Fruit fly (Drosophila melanogaster) whole organism, embryonic: ENCODE results near the gene ClC-a.
A peak's percentile ranks its signal among the peaks of the same experiment; 100 is the strongest.

ENCODE experiments used
- Bteb2 ChIP-seq: fragments of 200-800 bp; sonication (Bioruptor generic); optimal IDR thresholded peaks from 2 replicates; lab custom pipeline; 2016; ENCODE audit warnings: missing biosample characterization, missing genetic modification characterization
- CG10543 ChIP-seq: fragments of 200-800 bp; sonication (Bioruptor generic); optimal IDR thresholded peaks from 3 replicates; lab custom pipeline; 2017; ENCODE audit warnings: missing biosample characterization, mild to moderate bottlenecking, missing genetic modification characterization, moderate library complexity
- CG11085 ChIP-seq: fragments of 200-800 bp; sonication (Bioruptor generic); IDR thresholded peaks from 2 replicates; pipeline ENCODE4 v1.3.6; 2022; ENCODE audit warnings: missing biosample characterization, missing genetic modification characterization
- CG11504 ChIP-seq: fragments of 200-800 bp; sonication (Bioruptor generic); optimal IDR thresholded peaks from 3 replicates; lab custom pipeline; 2019; ENCODE audit warnings: missing biosample characterization, mild to moderate bottlenecking, missing genetic modification characterization, moderate library complexity
- CG12744 ChIP-seq: fragments of 200-800 bp; sonication (Bioruptor generic); optimal IDR thresholded peaks from 2 replicates; lab custom pipeline; 2016; ENCODE audit warnings: missing biosample characterization, missing genetic modification characterization
- CG12769 ChIP-seq: fragments of 200-800 bp; sonication (Bioruptor generic); optimal IDR thresholded peaks from 2 replicates; lab custom pipeline; 2019; ENCODE audit warnings: missing biosample characterization, mild to moderate bottlenecking, missing genetic modification characterization, moderate library complexity
- CG15073 ChIP-seq: fragments of 200-800 bp; sonication (Bioruptor generic); optimal IDR thresholded peaks from 2 replicates; lab custom pipeline; 2016; ENCODE audit warnings: missing biosample characterization, missing genetic modification characterization
- CG17912 ChIP-seq: fragments of 200-800 bp; sonication (Bioruptor generic); optimal IDR thresholded peaks from 2 replicates; lab custom pipeline; 2018; ENCODE audit warnings: missing biosample characterization, mild to moderate bottlenecking, missing genetic modification characterization
- CG1792 ChIP-seq: fragments of 200-800 bp; sonication (Bioruptor generic); optimal IDR thresholded peaks from 2 replicates; lab custom pipeline; 2016; ENCODE audit warnings: missing biosample characterization, missing genetic modification characterization
- CG18599 ChIP-seq: fragments of 200-800 bp; sonication (Bioruptor generic); optimal IDR thresholded peaks from 3 replicates; lab custom pipeline; 2017; ENCODE audit warnings: missing biosample characterization, missing genetic modification characterization, mild to moderate bottlenecking, moderate library complexity, missing genetic modification reagents
- CG18764 ChIP-seq: fragments of 200-800 bp; sonication (Bioruptor generic); optimal IDR thresholded peaks from 3 replicates; lab custom pipeline; 2016; ENCODE audit warnings: missing biosample characterization, missing genetic modification characterization
- CG2875 ChIP-seq: fragments of 200-800 bp; sonication (Bioruptor generic); optimal IDR thresholded peaks from 2 replicates; lab custom pipeline; 2017; ENCODE audit warnings: missing biosample characterization, mild to moderate bottlenecking, missing genetic modification characterization, missing genetic modification reagents
- CG31441 ChIP-seq: fragments of 200-800 bp; sonication (Bioruptor generic); IDR thresholded peaks from 2 replicates; pipeline ENCODE4 v1.3.6; 2022; ENCODE audit warnings: missing biosample characterization, missing genetic modification characterization
- CG32532 ChIP-seq: fragments of 200-800 bp; sonication (Bioruptor generic); IDR thresholded peaks from 2 replicates; pipeline ENCODE4 v1.3.6; 2022; ENCODE audit warnings: missing biosample characterization, missing genetic modification characterization
- CG32772 ChIP-seq: fragments of 200-800 bp; sonication (Bioruptor generic); IDR thresholded peaks from 2 replicates; pipeline ENCODE4 v1.3.6; 2022; ENCODE audit warnings: missing biosample characterization, missing genetic modification characterization
- CG3407 ChIP-seq: fragments of 200-800 bp; sonication (Bioruptor generic); optimal IDR thresholded peaks from 2 replicates; lab custom pipeline; 2018; ENCODE audit warnings: missing biosample characterization, mild to moderate bottlenecking, missing genetic modification characterization
- CG4730 ChIP-seq: fragments of 200-800 bp; sonication (Bioruptor generic); IDR thresholded peaks from 2 replicates; pipeline ENCODE4 v1.3.6; 2022; ENCODE audit warnings: missing biosample characterization, missing genetic modification characterization
- CG8924 ChIP-seq: fragments of 200-800 bp; optimal IDR thresholded peaks from 3 replicates; lab custom pipeline; 2019; ENCODE audit warnings: missing biosample characterization, mild to moderate bottlenecking, missing genetic modification characterization, moderate library complexity
- CG9437 ChIP-seq: fragments of 200-800 bp; sonication (Bioruptor generic); optimal IDR thresholded peaks from 2 replicates; lab custom pipeline; 2018; ENCODE audit warnings: missing biosample characterization, mild to moderate bottlenecking, missing genetic modification characterization
- Drgx ChIP-seq: fragments of 200-800 bp; sonication (Bioruptor generic); IDR thresholded peaks from 2 replicates; pipeline ENCODE4 v1.3.6; 2022; ENCODE audit warnings: missing biosample characterization, missing genetic modification characterization
- HLH3B ChIP-seq: fragments of 200-800 bp; sonication (Bioruptor generic); IDR thresholded peaks from 2 replicates; pipeline ENCODE4 v1.3.6; 2022; ENCODE audit warnings: missing biosample characterization, missing genetic modification characterization
- HmgZ ChIP-seq: fragments of 200-800 bp; sonication (Bioruptor generic); optimal IDR thresholded peaks from 2 replicates; lab custom pipeline; 2018; ENCODE audit warnings: missing biosample characterization, mild to moderate bottlenecking, missing genetic modification characterization
- Lim3 ChIP-seq: fragments of 200-800 bp; sonication (Bioruptor generic); IDR thresholded peaks from 2 replicates; pipeline ENCODE4 v1.3.6; 2022; ENCODE audit warnings: missing biosample characterization, missing genetic modification characterization
- Lpt ChIP-seq: fragments of >200 bp; optimal IDR thresholded peaks from 2 replicates; lab custom pipeline; 2018; ENCODE audit warnings: missing biosample characterization, missing genetic modification characterization
- Med ChIP-seq: fragments of 200-800 bp; sonication (Bioruptor generic); peaks from one replicate; lab custom pipeline; 2016; ENCODE audit warnings: missing biosample characterization, missing genetic modification characterization, mild to moderate bottlenecking, inconsistent platforms, moderate library complexity
- NFAT ChIP-seq: fragments of 200-800 bp; sonication (Bioruptor generic); IDR thresholded peaks from 2 replicates; pipeline ENCODE4 v1.3.6; 2022; ENCODE audit warnings: missing biosample characterization, missing genetic modification characterization
- Opbp ChIP-seq: fragments of 200-800 bp; sonication (Bioruptor generic); IDR thresholded peaks from 3 replicates; pipeline ENCODE4 v1.3.6; 2022; ENCODE audit warnings: missing biosample characterization, missing genetic modification characterization; ENCODE audit not compliant: partially characterized antibody
- Side ChIP-seq: fragments of 200-800 bp; sonication (Bioruptor generic); optimal IDR thresholded peaks from 2 replicates; lab custom pipeline; 2016; ENCODE audit warnings: missing biosample characterization, missing genetic modification characterization
- Vsx1 ChIP-seq: fragments of 200-800 bp; sonication (Bioruptor generic); optimal IDR thresholded peaks from 2 replicates; lab custom pipeline; 2017; ENCODE audit warnings: missing biosample characterization, mild to moderate bottlenecking, missing genetic modification characterization, missing genetic modification reagents
- ab ChIP-seq: fragments of 200-800 bp; sonication (Bioruptor generic); optimal IDR thresholded peaks from 2 replicates; lab custom pipeline; 2016; ENCODE audit warnings: missing biosample characterization, missing genetic modification characterization
- al ChIP-seq: fragments of 200-800 bp; sonication (Bioruptor generic); IDR thresholded peaks from 2 replicates; pipeline ENCODE4 v1.3.6; 2022; ENCODE audit warnings: missing biosample characterization, missing genetic modification characterization
- ap ChIP-seq: fragments of 200-800 bp; sonication (Bioruptor generic); IDR thresholded peaks from 2 replicates; pipeline ENCODE4 v1.3.6; 2022; ENCODE audit warnings: missing biosample characterization, missing genetic modification characterization
- bowl ChIP-seq: fragments of 200-800 bp; sonication (Bioruptor generic); IDR thresholded peaks from 2 replicates; pipeline ENCODE4 v1.3.6; 2022; ENCODE audit warnings: missing biosample characterization, missing genetic modification characterization
- bsh ChIP-seq, 2 experiments: fragments of 200-800 bp; sonication (Bioruptor generic); optimal IDR thresholded peaks; 2 replicates each; lab custom pipeline; 2017 to 2018; ENCODE audit warnings: mild to moderate bottlenecking in 2 of 2, missing biosample characterization in 2 of 2, missing genetic modification characterization in 2 of 2, moderate library complexity in 1 of 2
- cad ChIP-seq: fragments of >200 bp; optimal IDR thresholded peaks from 2 replicates; lab custom pipeline; 2017; ENCODE audit warnings: missing biosample characterization, missing genetic modification characterization
- esg ChIP-seq: fragments of 200-800 bp; sonication (Bioruptor generic); conservative IDR thresholded peaks from 2 replicates; pipeline ENCODE4 v1.3.6; 2022; ENCODE audit warnings: missing biosample characterization, missing genetic modification characterization
- grau ChIP-seq: fragments of 200-800 bp; optimal IDR thresholded peaks from 3 replicates; lab custom pipeline; 2019; ENCODE audit warnings: missing biosample characterization, mild to moderate bottlenecking, missing genetic modification characterization, moderate library complexity
- mirr ChIP-seq: fragments of 200-800 bp; sonication (Bioruptor generic); optimal IDR thresholded peaks from 3 replicates; lab custom pipeline; 2018; ENCODE audit warnings: missing biosample characterization, mild to moderate bottlenecking, missing genetic modification characterization
- prd ChIP-seq, 3 experiments: fragments of >200 bp in 2 of 3; fragments of 200-800 bp in 1 of 3; sonication (Bioruptor generic) in 1 of 3; optimal IDR thresholded peaks in 2 of 3; IDR thresholded peaks in 1 of 3; 2 replicates in 2 of 3; 3 replicates in 1 of 3; pipeline versions ENCODE4 v1.3.6 to Lab custom; 2017 to 2022; ENCODE audit warnings: missing biosample characterization in 1 of 3, missing genetic modification characterization in 1 of 3
- salm ChIP-seq: fragments of 200-800 bp; sonication (Bioruptor generic); optimal IDR thresholded peaks from 2 replicates; lab custom pipeline; 2018; ENCODE audit warnings: missing biosample characterization, mild to moderate bottlenecking, missing genetic modification characterization
- sc ChIP-seq, 3 experiments: fragments of >200 bp in 2 of 3; fragments of 200-800 bp in 1 of 3; sonication (Bioruptor generic) in 1 of 3; optimal IDR thresholded peaks; 2 replicates in 2 of 3; 3 replicates in 1 of 3; lab custom pipeline; 2017; ENCODE audit warnings: mild to moderate bottlenecking in 1 of 3, missing biosample characterization in 1 of 3, missing genetic modification characterization in 1 of 3, missing genetic modification reagents in 1 of 3
- sd ChIP-seq: fragments of 200-800 bp; sonication (Bioruptor generic); optimal IDR thresholded peaks from 3 replicates; lab custom pipeline; 2018; ENCODE audit warnings: missing biosample characterization, mild to moderate bottlenecking, missing genetic modification characterization, moderate library complexity
- sim ChIP-seq: fragments of 200-800 bp; sonication (Bioruptor generic); IDR thresholded peaks from 2 replicates; pipeline ENCODE4 v1.3.6; 2022; ENCODE audit warnings: missing biosample characterization, missing genetic modification characterization
- sima ChIP-seq: fragments of 200-800 bp; sonication (Bioruptor generic); optimal IDR thresholded peaks from 2 replicates; lab custom pipeline; 2016; ENCODE audit warnings: missing biosample characterization, missing genetic modification characterization
- slbo ChIP-seq: fragments of 200-800 bp; sonication (Bioruptor generic); IDR thresholded peaks from 2 replicates; pipeline ENCODE4 v1.3.6; 2022; ENCODE audit warnings: missing biosample characterization, missing genetic modification characterization
- tx ChIP-seq: fragments of 200-800 bp; sonication (Bioruptor generic); optimal IDR thresholded peaks from 2 replicates; lab custom pipeline; 2016; ENCODE audit warnings: missing biosample characterization, missing genetic modification characterization
- wor ChIP-seq: fragments of 200-800 bp; sonication (Bioruptor generic); IDR thresholded peaks from 2 replicates; pipeline ENCODE4 v1.3.6; 2022; ENCODE audit warnings: missing biosample characterization, missing genetic modification characterization
- zfh2 ChIP-seq: fragments of 200-800 bp; sonication (Bioruptor generic); optimal IDR thresholded peaks from 2 replicates; lab custom pipeline; 2016; ENCODE audit warnings: missing biosample characterization, missing genetic modification characterization

The ClC-a gene

dm6 chr3R:11849378-11850249, 36.6 kb upstream of the ClC-a start (continued):
- TF ChIP-seq prd (optimal IDR thresholded peaks at IDR 0.05; lab: Kevin White, UChicago) = no peak
- TF ChIP-seq prd (GFP tag; IDR thresholded peaks at IDR 0.05; lab: Robert Waterston, UW) = peak; percentile 95
- TF ChIP-seq CG12769 = peak; percentile 89
- peak; percentile 90 for TF ChIP-seq ab (GFP tag; lab: Kevin White, UChicago)
- peak; percentile 89 for TF ChIP-seq CG4730
- peak; percentile 95 for TF ChIP-seq HLH3B (GFP tag; lab: Robert Waterston, UW)
- TF ChIP-seq tx (GFP tag; lab: Kevin White, UChicago) = peak; percentile 80
- no peak for TF ChIP-seq al (GFP tag; lab: Robert Waterston, UW)
- peak; percentile 55 for TF ChIP-seq HmgZ (tag; lab: Kevin White, UChicago)
- TF ChIP-seq slbo (GFP tag; lab: Robert Waterston, UW) = peak; percentile 54; the same call in 1 of the 2 replicates
- peak; percentile 80 for TF ChIP-seq esg (GFP tag; lab: Robert Waterston, UW)
- TF ChIP-seq CG9437 = peak; percentile 73
- peak; percentile 89 for TF ChIP-seq sim (GFP tag; lab: Robert Waterston, UW)
- TF ChIP-seq salm (tag; lab: Kevin White, UChicago) = peak; percentile 89
- TF ChIP-seq zfh2 (GFP tag; lab: Kevin White, UChicago) = no peak
- TF ChIP-seq sd = peak; percentile 56
- TF ChIP-seq NFAT (GFP tag; lab: Robert Waterston, UW) = peak; percentile 36; the same call in 1 of the 2 replicates
- peak; percentile 61 for TF ChIP-seq sima (GFP tag; lab: Kevin White, UChicago)
- peak; percentile 14; the same call in 1 of the 2 replicates for TF ChIP-seq CG32532 (GFP tag; lab: Robert Waterston, UW)
- TF ChIP-seq Lim3 (GFP tag; lab: Robert Waterston, UW) = peak; percentile 82
- peak; percentile 94 for TF ChIP-seq CG3407 (GFP tag; lab: Kevin White, UChicago)
- no peak for TF ChIP-seq cad (GFP tag; lab: Kevin White, UChicago)
- TF ChIP-seq CG18599 (GFP tag; lab: Kevin White, UChicago) = peak; percentile 76
- peak; percentile 80 for TF ChIP-seq CG1792 (GFP tag; lab: Kevin White, UChicago)
- TF ChIP-seq Lpt (GFP tag; lab: Kevin White, UChicago) = no peak
- TF ChIP-seq CG11504 (tag; lab: Kevin White, UChicago) = peak; percentile 92
- peak; percentile 88 for TF ChIP-seq CG8924 (tag; lab: Kevin White, UChicago)
- TF ChIP-seq CG15073 (GFP tag; lab: Kevin White, UChicago) = peak; percentile 66
- peak; percentile 92 for TF ChIP-seq wor (GFP tag; lab: Robert Waterston, UW)
- peak; percentile 82 for TF ChIP-seq grau (tag; lab: Kevin White, UChicago)
- peak; percentile 95 for TF ChIP-seq CG32772 (GFP tag; lab: Robert Waterston, UW)
- TF ChIP-seq Vsx1 (GFP tag; lab: Kevin White, UChicago) = peak; percentile 71
- peak; percentile 25 for TF ChIP-seq CG12744 (GFP tag; lab: Kevin White, UChicago)
- TF ChIP-seq Med (GFP tag; lab: Kevin White, UChicago) = peak; percentile 97
- peak; percentile 54 for TF ChIP-seq CG11085 (GFP tag; lab: Robert Waterston, UW)
- TF ChIP-seq Bteb2 (GFP tag; lab: Kevin White, UChicago) = peak; percentile 63
- TF ChIP-seq CG10543 (GFP tag; lab: Kevin White, UChicago) = peak; percentile 32
- peak; percentile 92 for TF ChIP-seq Drgx (GFP tag; lab: Robert Waterston, UW)
- peak; percentile 94 for TF ChIP-seq CG31441 (GFP tag; lab: Robert Waterston, UW)
- TF ChIP-seq CG18764 (GFP tag; lab: Kevin White, UChicago) = peak; percentile 88
- peak; percentile 81 for TF ChIP-seq Side (GFP tag; lab: Kevin White, UChicago)
- TF ChIP-seq bsh (GFP tag; optimal IDR thresholded peaks at IDR 0.05; lab: Kevin White, UChicago) = peak; percentile 73 to 98
- TF ChIP-seq CG2875 = peak; percentile 96
- 0 out of 3 replicates have a peak, but pooled peaks have one; percentile 42 for TF ChIP-seq Opbp (GFP tag; lab: Robert Waterston, UW)
- peak; percentile 51 for TF ChIP-seq CG17912 (GFP tag; lab: Kevin White, UChicago)
- TF ChIP-seq bowl (GFP tag; lab: Robert Waterston, UW) = 0 out of 2 replicates have a peak, but pooled peaks have one; percentile 63
- TF ChIP-seq mirr = no peak
- TF ChIP-seq ap (GFP tag; lab: Robert Waterston, UW) = peak; percentile 89
- no peak for TF ChIP-seq sc (optimal IDR thresholded peaks at IDR 0.05; lab: Kevin White, UChicago)
- peak; percentile 91 for TF ChIP-seq sc (GFP tag; optimal IDR thresholded peaks at IDR 0.05; lab: Kevin White, UChicago)
